Fruit fly (Drosophila melanogaster) whole organism: ENCODE results near the gene CG18231.

Experiments used
- CG8478 ChIP-seq: fragments of >200 bp; optimal IDR thresholded peaks from 2 replicates; lab custom pipeline; 2018; ENCODE audit warnings: inconsistent platforms
- Dll ChIP-seq: fragments of >200 bp; optimal IDR thresholded peaks from 2 replicates; lab custom pipeline; 2017
- EcR ChIP-seq, 2 experiments: fragments of >200 bp; optimal IDR thresholded peaks; 2 replicates each; lab custom pipeline; 2017; ENCODE audit warnings: missing biosample characterization in 2 of 2, missing genetic modification characterization in 2 of 2, missing genetic modification reagents in 2 of 2
- pan ChIP-seq: fragments of >200 bp; optimal IDR thresholded peaks from 2 replicates; lab custom pipeline; 2017
- psq ChIP-seq: fragments of >200 bp; optimal IDR thresholded peaks from 2 replicates; lab custom pipeline; 2017
- usp ChIP-seq: fragments of >200 bp; optimal IDR thresholded peaks from 2 replicates; lab custom pipeline; 2017; ENCODE audit warnings: missing biosample characterization, missing genetic modification characterization, mixed read lengths

dm6 chr3L:18588387-18588786, 18.9 kb upstream of the CG18231 start, which contains the start of gene CG7271:
- TF ChIP-seq Dll (lab: Kevin White, UChicago) (no peak), psq (lab: Kevin White, UChicago) (no peak), usp (no peak), CG8478 (no peak), pan (no peak), EcR (GFP tag; optimal IDR thresholded peaks at IDR 0.05; lab: Kevin White, UChicago) (no peak)
